Worm (Caenorhabditis elegans) whole organism, L4 larva: ENCODE measurements around the gene cutl-11.
A peak's percentile ranks its signal among the peaks of the same experiment; 100 is the strongest.

Experiments
- F10B5.3 ChIP-seq: sonication (generic microtip); optimal IDR thresholded peaks from 2 replicates; lab custom pipeline; 2016; ENCODE audit warnings: mild to moderate bottlenecking, missing genetic modification characterization, missing compliant biosample characterization
- F26F4.8 ChIP-seq: fragments of 200-800 bp; sonication (Bioruptor generic); conservative IDR thresholded peaks from 2 replicates; pipeline ENCODE4 v1.3.6; 2022; ENCODE audit warnings: missing genetic modification characterization, missing compliant biosample characterization
- F37D6.2 ChIP-seq: sonication (generic microtip); optimal IDR thresholded peaks from 2 replicates; lab custom pipeline; 2016; ENCODE audit warnings: mild to moderate bottlenecking, missing genetic modification characterization, missing compliant biosample characterization
- T20F7.1 ChIP-seq: fragments of 200-800 bp; sonication (Bioruptor generic); optimal IDR thresholded peaks from 2 replicates; lab custom pipeline; 2018; ENCODE audit warnings: mild to moderate bottlenecking, missing genetic modification characterization, missing compliant biosample characterization
- ZK546.5 ChIP-seq, 2 experiments: sonication (generic microtip); optimal IDR thresholded peaks; 2 replicates each; lab custom pipeline; 2017; ENCODE audit warnings: missing biosample characterization in 2 of 2, missing genetic modification characterization in 2 of 2
- ama-1 ChIP-seq: fragments of 150-350 bp; optimal IDR thresholded peaks from 2 replicates; lab custom pipeline; 2014; ENCODE audit warnings: inconsistent platforms, mixed read lengths
- ceh-20 ChIP-seq: fragments of 200-800 bp; sonication (Bioruptor generic); IDR thresholded peaks from 2 replicates; pipeline ENCODE4 v1.3.6; 2022; ENCODE audit warnings: missing genetic modification reagents, missing genetic modification characterization, missing compliant biosample characterization
- ceh-28 ChIP-seq: fragments of 150-350 bp; optimal IDR thresholded peaks from 2 replicates; lab custom pipeline; 2014; ENCODE audit warnings: missing biosample characterization, missing genetic modification reagents, missing genetic modification characterization
- ceh-44 ChIP-seq: fragments of 200-800 bp; sonication (Bioruptor generic); IDR thresholded peaks from 2 replicates; pipeline ENCODE4 v1.3.6; 2022; ENCODE audit warnings: missing genetic modification reagents, missing genetic modification characterization, missing compliant biosample characterization
- ces-1 ChIP-seq: fragments of 150-350 bp; sonication (generic microtip); optimal IDR thresholded peaks from 4 replicates; lab custom pipeline; 2014; ENCODE audit warnings: missing biosample characterization, missing genetic modification reagents, missing genetic modification characterization
- cey-2 ChIP-seq: sonication (generic microtip); optimal IDR thresholded peaks from 3 replicates; lab custom pipeline; 2017; ENCODE audit warnings: missing genetic modification characterization, mild to moderate bottlenecking, missing compliant biosample characterization, antibody characterized with exemption, borderline replicate concordance; ENCODE audit not compliant: insufficient read depth
- daf-12 ChIP-seq: fragments of 150-350 bp; optimal IDR thresholded peaks from 2 replicates; lab custom pipeline; 2014; ENCODE audit warnings: missing biosample characterization, missing genetic modification reagents, missing genetic modification characterization
- daf-16 ChIP-seq, 3 experiments: sonication (generic microtip); optimal IDR thresholded peaks; 2 replicates each; lab custom pipeline; 2016 to 2017; ENCODE audit warnings: missing genetic modification characterization in 3 of 3, missing genetic modification reagents in 3 of 3, mild to moderate bottlenecking in 2 of 3, missing compliant biosample characterization in 2 of 3, missing biosample characterization in 1 of 3, moderate library complexity in 1 of 3
- daf-19 ChIP-seq: fragments of 200-800 bp; sonication (Bioruptor generic); conservative IDR thresholded peaks from 2 replicates; pipeline ENCODE4 v1.3.6; 2022; ENCODE audit warnings: missing genetic modification characterization, missing compliant biosample characterization
- dmd-9 ChIP-seq: fragments of 200-800 bp; sonication (Bioruptor generic); IDR thresholded peaks from 2 replicates; pipeline ENCODE4 v1.3.6; 2022; ENCODE audit warnings: missing genetic modification reagents, missing genetic modification characterization, missing compliant biosample characterization
- dve-1 ChIP-seq: sonication (generic microtip); optimal IDR thresholded peaks from 2 replicates; lab custom pipeline; 2017; ENCODE audit warnings: antibody characterized with exemption, mild to moderate bottlenecking, missing genetic modification characterization, missing compliant biosample characterization; ENCODE audit not compliant: insufficient read depth
- egl-27 ChIP-seq: sonication (generic microtip); optimal IDR thresholded peaks from 3 replicates; lab custom pipeline; 2017; ENCODE audit warnings: missing biosample characterization, missing genetic modification reagents, missing genetic modification characterization
- egl-43 ChIP-seq: fragments of 200-800 bp; sonication (Bioruptor generic); IDR thresholded peaks from 2 replicates; pipeline ENCODE4 v1.3.6; 2022; ENCODE audit warnings: missing genetic modification reagents, missing genetic modification characterization, missing compliant biosample characterization
- fos-1 ChIP-seq: fragments of 150-350 bp; optimal IDR thresholded peaks from 2 replicates; lab custom pipeline; 2014; ENCODE audit warnings: missing biosample characterization, missing genetic modification characterization
- hif-1 ChIP-seq, 2 experiments: sonication (generic microtip); optimal IDR thresholded peaks; 2 replicates each; lab custom pipeline; 2016 to 2017; ENCODE audit warnings: missing compliant biosample characterization in 2 of 2, missing genetic modification characterization in 2 of 2, missing genetic modification reagents in 2 of 2, missing genotype in 2 of 2, mild to moderate bottlenecking in 1 of 2
- hlh-11 ChIP-seq: fragments of 200-800 bp; sonication (Bioruptor generic); optimal IDR thresholded peaks from 2 replicates; lab custom pipeline; 2018; ENCODE audit warnings: mild to moderate bottlenecking, missing genetic modification characterization, missing compliant biosample characterization
- hmg-1.1 ChIP-seq: fragments of 200-800 bp; sonication (Bioruptor generic); IDR thresholded peaks from 2 replicates; pipeline ENCODE4 v1.3.6; 2022; ENCODE audit warnings: missing genetic modification reagents, missing genetic modification characterization, missing compliant biosample characterization
- jun-1 ChIP-seq: fragments of 150-350 bp; optimal IDR thresholded peaks from 2 replicates; lab custom pipeline; 2014; ENCODE audit warnings: missing biosample characterization, missing genetic modification reagents, missing genetic modification characterization
- lim-7 ChIP-seq: fragments of 200-800 bp; sonication (Bioruptor generic); IDR thresholded peaks from 2 replicates; pipeline ENCODE4 v1.3.6; 2022; ENCODE audit warnings: missing genetic modification characterization, missing compliant biosample characterization
- lin-1 ChIP-seq: fragments of 200-800 bp; sonication (Bioruptor generic); IDR thresholded peaks from 2 replicates; pipeline ENCODE4 v1.3.6; 2022; ENCODE audit warnings: missing genetic modification reagents, missing genetic modification characterization, missing compliant biosample characterization
- lin-38 ChIP-seq: fragments of 200-800 bp; sonication (Bioruptor generic); IDR thresholded peaks from 2 replicates; pipeline ENCODE4 v1.3.6; 2022; ENCODE audit warnings: missing genetic modification reagents, missing genetic modification characterization, missing compliant biosample characterization
- lir-3 ChIP-seq: sonication (generic microtip); optimal IDR thresholded peaks from 2 replicates; lab custom pipeline; 2016; ENCODE audit warnings: mild to moderate bottlenecking, missing genetic modification characterization, missing compliant biosample characterization
- lsy-2 ChIP-seq, 2 experiments: fragments of 150-350 bp in 1 of 2; sonication (generic microtip) in 1 of 2; optimal IDR thresholded peaks; 2 replicates each; lab custom pipeline; 2014 to 2017; ENCODE audit warnings: missing biosample characterization in 2 of 2, missing genetic modification characterization in 2 of 2
- madf-9 ChIP-seq: fragments of 200-800 bp; sonication (Bioruptor generic); conservative IDR thresholded peaks from 2 replicates; pipeline ENCODE4 v1.3.6; 2022; ENCODE audit warnings: missing genetic modification reagents, missing genetic modification characterization, missing compliant biosample characterization
- mdl-1 ChIP-seq, 2 experiments: fragments of 150-350 bp in 1 of 2; sonication (generic microtip) in 1 of 2; optimal IDR thresholded peaks; 2 replicates each; lab custom pipeline; 2014 to 2017; ENCODE audit warnings: missing biosample characterization in 2 of 2, missing genetic modification characterization in 2 of 2
- mes-2 ChIP-seq: sonication (generic microtip); optimal IDR thresholded peaks from 2 replicates; lab custom pipeline; 2016; ENCODE audit warnings: missing genotype, mild to moderate bottlenecking, missing genetic modification characterization, missing compliant biosample characterization; ENCODE audit not compliant: poor library complexity, severe bottlenecking
- nhr-10 ChIP-seq: fragments of 150-350 bp; optimal IDR thresholded peaks from 2 replicates; lab custom pipeline; 2014; ENCODE audit warnings: missing biosample characterization, missing genetic modification characterization
- nhr-11 ChIP-seq: fragments of 150-350 bp; optimal IDR thresholded peaks from 2 replicates; lab custom pipeline; 2014; ENCODE audit warnings: missing biosample characterization, missing genetic modification characterization
- nhr-28 ChIP-seq: fragments of 150-350 bp; optimal IDR thresholded peaks from 2 replicates; lab custom pipeline; 2014; ENCODE audit warnings: missing biosample characterization, missing genetic modification characterization
- nhr-41 ChIP-seq: fragments of 200-800 bp; sonication (Bioruptor generic); IDR thresholded peaks from 2 replicates; pipeline ENCODE4 v1.3.6; 2022; ENCODE audit warnings: missing genetic modification reagents, missing genetic modification characterization, missing compliant biosample characterization
- nhr-6 ChIP-seq: fragments of 150-350 bp; optimal IDR thresholded peaks from 2 replicates; lab custom pipeline; 2014; ENCODE audit warnings: missing biosample characterization, missing genetic modification characterization
- pqm-1 ChIP-seq: sonication (generic microtip); optimal IDR thresholded peaks from 2 replicates; lab custom pipeline; 2017; ENCODE audit warnings: missing biosample characterization, missing genetic modification characterization
- rbr-2 ChIP-seq: sonication (generic microtip); optimal IDR thresholded peaks from 2 replicates; lab custom pipeline; 2016; ENCODE audit warnings: missing genotype, missing genetic modification characterization, missing compliant biosample characterization
- saeg-2 ChIP-seq: fragments of 200-800 bp; sonication (Bioruptor generic); IDR thresholded peaks from 2 replicates; pipeline ENCODE4 v1.3.6; 2022; ENCODE audit warnings: missing genetic modification reagents, missing genetic modification characterization, missing compliant biosample characterization
- sdz-12 ChIP-seq: fragments of 200-800 bp; sonication (Bioruptor generic); optimal IDR thresholded peaks from 2 replicates; lab custom pipeline; 2018; ENCODE audit warnings: mild to moderate bottlenecking, missing genetic modification characterization, missing compliant biosample characterization
- set-16 ChIP-seq: fragments of 200-800 bp; sonication (Bioruptor generic); IDR thresholded peaks from 2 replicates; pipeline ENCODE4 v1.3.6; 2022; ENCODE audit warnings: missing genetic modification reagents, missing genetic modification characterization, missing compliant biosample characterization
- skn-1 ChIP-seq: fragments of 150-350 bp; optimal IDR thresholded peaks from 2 replicates; lab custom pipeline; 2014; ENCODE audit warnings: missing biosample characterization, missing genetic modification characterization
- tag-97 ChIP-seq: fragments of 200-800 bp; sonication (Bioruptor generic); IDR thresholded peaks from 2 replicates; pipeline ENCODE4 v1.3.6; 2022; ENCODE audit warnings: missing genetic modification characterization, missing compliant biosample characterization
- tra-1 ChIP-seq: fragments of 200-800 bp; sonication (Bioruptor generic); IDR thresholded peaks from 2 replicates; pipeline ENCODE4 v1.3.6; 2022; ENCODE audit warnings: missing genetic modification reagents, missing genetic modification characterization, missing compliant biosample characterization
- unc-39 ChIP-seq: sonication (generic microtip); optimal IDR thresholded peaks from 2 replicates; lab custom pipeline; 2017; ENCODE audit warnings: missing biosample characterization, missing genetic modification characterization
- unc-62 ChIP-seq, 3 experiments: fragments of 150-350 bp in 1 of 3; sonication (generic microtip); optimal IDR thresholded peaks in 2 of 3; peaks in 1 of 3; 1 replicate in 1 of 3; 2 replicates in 2 of 3; lab custom pipeline; 2014 to 2017; ENCODE audit warnings: missing biosample characterization in 3 of 3, missing genetic modification characterization in 3 of 3, missing genetic modification reagents in 3 of 3, missing genotype in 1 of 3
- vab-7 ChIP-seq: fragments of 200-800 bp; sonication (Bioruptor generic); IDR thresholded peaks from 2 replicates; pipeline ENCODE4 v1.3.6; 2022; ENCODE audit warnings: missing genetic modification reagents, missing genetic modification characterization, missing compliant biosample characterization
- zfp-3 ChIP-seq: fragments of 200-800 bp; sonication (Bioruptor generic); conservative IDR thresholded peaks from 2 replicates; pipeline ENCODE4 v1.3.6; 2022; ENCODE audit warnings: missing genetic modification reagents, missing genetic modification characterization, missing compliant biosample characterization
- zip-2 ChIP-seq: fragments of 150-350 bp; optimal IDR thresholded peaks from 2 replicates; lab custom pipeline; 2014; ENCODE audit warnings: missing biosample characterization, missing genetic modification characterization
- ztf-7 ChIP-seq: fragments of 150-350 bp; optimal IDR thresholded peaks from 2 replicates; lab custom pipeline; 2014; ENCODE audit warnings: missing biosample characterization, missing genetic modification characterization

cutl-11 gene

ce11 chrX:11666545-11667177, 16.0 kb upstream of the cutl-11 start, which contains the start of gene noca-2 (continued):
- TF ChIP-seq tra-1 (GFP tag; lab: Robert Waterston, UW) = no peak
- TF ChIP-seq egl-27 (tag; lab: Kevin White, UChicago) = no peak
- TF ChIP-seq nhr-41 (GFP tag; lab: Robert Waterston, UW) = no peak
- TF ChIP-seq lim-7 (GFP tag; lab: Robert Waterston, UW) = no peak
- no peak for TF ChIP-seq cey-2 (tag; lab: Kevin White, UChicago)
- no peak for TF ChIP-seq madf-9 (GFP tag; lab: Robert Waterston, UW)
- TF ChIP-seq vab-7 (GFP tag; lab: Robert Waterston, UW) = no peak
- no peak for TF ChIP-seq daf-12 (tag; lab: Kevin White, UChicago)
- peak in 1 of 2 experiments; percentile 19 for TF ChIP-seq mdl-1 (tag; optimal IDR thresholded peaks at IDR 0.05; lab: Kevin White, UChicago)
- TF ChIP-seq daf-16 (GFP tag; optimal IDR thresholded peaks at IDR 0.05; lab: Kevin White, UChicago) = no peak
- TF ChIP-seq daf-16 (tag; optimal IDR thresholded peaks at IDR 0.05; lab: Kevin White, UChicago) = peak; percentile 24
- TF ChIP-seq hif-1 (tag; optimal IDR thresholded peaks at IDR 0.05; lab: Kevin White, UChicago) = no peak
- no peak for TF ChIP-seq jun-1 (tag; lab: Kevin White, UChicago)
- TF ChIP-seq F26F4.8 (GFP tag; lab: Robert Waterston, UW) = no peak
- peak; percentile 33 for TF ChIP-seq rbr-2 (tag; lab: Kevin White, UChicago)
- TF ChIP-seq lin-1 (GFP tag; lab: Robert Waterston, UW) = no peak
- peak; percentile 29 for TF ChIP-seq nhr-28 (tag; lab: Kevin White, UChicago)
- no peak for TF ChIP-seq zfp-3
- TF ChIP-seq nhr-6 (tag; lab: Kevin White, UChicago) = peak; percentile 4
- TF ChIP-seq nhr-10 (tag; lab: Kevin White, UChicago) = no peak
- no peak for TF ChIP-seq pqm-1 (tag; lab: Kevin White, UChicago)
- no peak for TF ChIP-seq unc-39 (tag; lab: Kevin White, UChicago)
- TF ChIP-seq hmg-1.1 = peak; percentile 75
- no peak for TF ChIP-seq ZK546.5 (tag; optimal IDR thresholded peaks at IDR 0.05; lab: Kevin White, UChicago)
- peak; percentile 30 for TF ChIP-seq hlh-11 (tag; lab: Kevin White, UChicago)
- no peak for TF ChIP-seq nhr-11 (tag; lab: Kevin White, UChicago)
- no peak for TF ChIP-seq ama-1
- TF ChIP-seq ces-1 (GFP tag; lab: Kevin White, UChicago) = no peak
- TF ChIP-seq F37D6.2 = no peak
- TF ChIP-seq daf-19 (GFP tag; lab: Robert Waterston, UW) = no peak
- TF ChIP-seq lsy-2 (tag; optimal IDR thresholded peaks at IDR 0.05; lab: Kevin White, UChicago) = no peak
- TF ChIP-seq lir-3 (tag; lab: Kevin White, UChicago) = no peak
- no peak for TF ChIP-seq fos-1 (tag; lab: Kevin White, UChicago)
- TF ChIP-seq F10B5.3 (tag; lab: Kevin White, UChicago) = no peak
- TF ChIP-seq mes-2 = peak; percentile 26
- TF ChIP-seq saeg-2 = no peak
- TF ChIP-seq skn-1 (tag; lab: Kevin White, UChicago) = no peak
- peak in 1 of 2 experiments; percentile 55 for TF ChIP-seq unc-62 (GFP tag; optimal IDR thresholded peaks at IDR 0.05 in 1 of 2; lab: Kevin White, UChicago)
- no peak for TF ChIP-seq unc-62 (tag; optimal IDR thresholded peaks at IDR 0.05; lab: Kevin White, UChicago)
- TF ChIP-seq ceh-28 (tag; lab: Kevin White, UChicago) = no peak
- TF ChIP-seq ceh-44 = no peak
- no peak for TF ChIP-seq dve-1 (tag; lab: Kevin White, UChicago)
- no peak for TF ChIP-seq sdz-12
- no peak for TF ChIP-seq lin-38 (GFP tag; lab: Robert Waterston, UW)
- TF ChIP-seq set-16 = no peak
- TF ChIP-seq zip-2 (tag; lab: Kevin White, UChicago) = no peak
- no peak for TF ChIP-seq egl-43 (GFP tag; lab: Robert Waterston, UW)
- TF ChIP-seq T20F7.1 (GFP tag; lab: Kevin White, UChicago) = no peak
- no peak for TF ChIP-seq dmd-9 (GFP tag; lab: Robert Waterston, UW)
- TF ChIP-seq ceh-20 = no peak
- TF ChIP-seq tag-97 (GFP tag; lab: Robert Waterston, UW) = no peak
- no peak for TF ChIP-seq ztf-7 (tag; lab: Kevin White, UChicago)
